Worm (Caenorhabditis elegans) whole organism, L4/young adult: ENCODE results near the gene ugt-24.

ENCODE experiments used
- dao-5 ChIP-seq: sonication (generic microtip); optimal IDR thresholded peaks from 2 replicates; lab custom pipeline; 2016; ENCODE audit warnings: missing genotype, missing genetic modification characterization, moderate library complexity, missing compliant biosample characterization
- him-1 ChIP-seq: sonication (generic microtip); optimal IDR thresholded peaks from 2 replicates; lab custom pipeline; 2016; ENCODE audit warnings: missing genotype, missing genetic modification reagents, missing genetic modification characterization, missing compliant biosample characterization

DNA sequence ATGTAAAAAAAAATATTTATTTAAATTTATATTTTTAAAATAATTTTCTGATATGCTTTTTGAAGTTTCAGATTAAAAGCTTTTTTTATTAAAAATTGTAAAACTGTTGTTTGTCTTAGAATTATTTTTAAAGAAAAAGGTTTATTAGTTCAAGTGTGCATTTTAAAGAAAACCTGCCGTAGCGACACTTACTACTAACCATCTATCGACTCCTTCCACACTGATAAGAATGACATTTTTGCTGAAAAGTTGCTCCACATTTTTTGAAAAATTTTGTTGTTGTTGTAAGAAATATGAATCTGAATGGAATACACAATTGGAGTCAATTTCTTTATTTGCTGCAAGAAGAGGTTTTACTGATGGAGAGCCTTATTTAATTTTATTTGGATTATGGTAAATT lies 17.5 kb upstream of the ugt-24 start, which contains the start of gene C49A9.1:
- TF ChIP-seq him-1 (no peak), dao-5 (tag; lab: Kevin White, UChicago) (no peak)
